Worm (Caenorhabditis elegans) whole organism, L4/young adult: ENCODE results near the gene R09H10.5.

Experiments
- W03F9.2 ChIP-seq: fragments of 150-350 bp; optimal IDR thresholded peaks from 2 replicates; lab custom pipeline; 2014; ENCODE audit warnings: missing biosample characterization, missing genetic modification characterization
- him-1 ChIP-seq: sonication (generic microtip); optimal IDR thresholded peaks from 2 replicates; lab custom pipeline; 2016; ENCODE audit warnings: missing genotype, missing genetic modification reagents, missing genetic modification characterization, missing compliant biosample characterization

DNA sequence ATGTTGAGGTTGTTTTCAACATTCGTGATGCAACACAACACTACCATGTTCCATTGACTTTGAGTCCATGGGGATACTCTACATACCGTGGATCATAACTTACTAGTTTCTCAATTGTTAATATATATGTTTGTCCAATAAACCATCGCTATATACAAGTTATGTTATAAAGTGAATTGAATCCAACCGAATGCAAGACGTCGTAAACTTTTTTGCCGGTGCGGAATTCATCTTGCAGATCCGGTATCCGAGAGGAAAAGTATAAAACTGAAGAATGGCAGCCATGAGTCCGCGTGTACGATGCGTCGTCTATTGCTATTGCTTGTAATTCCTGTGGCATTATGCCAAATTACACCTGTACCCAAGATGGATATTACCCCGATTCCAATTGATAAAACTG is 20.4 kb downstream of the R09H10.5 start, which contains the start of gene R09H10.6:
- TF ChIP-seq him-1, result no peak
- no peak for TF ChIP-seq W03F9.2 (tag; lab: Kevin White, UChicago)
